Worm (Caenorhabditis elegans): ENCODE data around the gene myo-6.

- no peak for TF ChIP-seq ztf-11 (tag; optimal IDR thresholded peaks at IDR 0.05)
- no peak for TF ChIP-seq nhr-11 (tag; optimal IDR thresholded peaks at IDR 0.05)
- TF ChIP-seq lin-11 (tag; optimal IDR thresholded peaks at IDR 0.05) = no peak
- no peak for TF ChIP-seq ztf-4 (tag; optimal IDR thresholded peaks at IDR 0.05)
- no peak for TF ChIP-seq R02D3.7 (tag; optimal IDR thresholded peaks at IDR 0.05)
- TF ChIP-seq snpc-4 (tag; optimal IDR thresholded peaks at IDR 0.05) = no peak
- TF ChIP-seq zag-1 (tag; optimal IDR thresholded peaks at IDR 0.05) = no peak
- no peak for TF ChIP-seq alr-1 (tag; optimal IDR thresholded peaks at IDR 0.05)
- TF ChIP-seq unc-62 (GFP tag; optimal IDR thresholded peaks at IDR 0.05) = no peak
- no peak for TF ChIP-seq unc-39 (tag; optimal IDR thresholded peaks at IDR 0.05)
- no peak for TF ChIP-seq egl-27 (tag; optimal IDR thresholded peaks at IDR 0.05)
These were observed 26.0 kb downstream of the myo-6 start, which contains the start of gene F45G2.8 for ce11 chrIII:13435570-13435969.
